Fruit fly (Drosophila melanogaster): Measurements from ENCODE around the gene CG15533.

The CG15533 gene

DNA sequence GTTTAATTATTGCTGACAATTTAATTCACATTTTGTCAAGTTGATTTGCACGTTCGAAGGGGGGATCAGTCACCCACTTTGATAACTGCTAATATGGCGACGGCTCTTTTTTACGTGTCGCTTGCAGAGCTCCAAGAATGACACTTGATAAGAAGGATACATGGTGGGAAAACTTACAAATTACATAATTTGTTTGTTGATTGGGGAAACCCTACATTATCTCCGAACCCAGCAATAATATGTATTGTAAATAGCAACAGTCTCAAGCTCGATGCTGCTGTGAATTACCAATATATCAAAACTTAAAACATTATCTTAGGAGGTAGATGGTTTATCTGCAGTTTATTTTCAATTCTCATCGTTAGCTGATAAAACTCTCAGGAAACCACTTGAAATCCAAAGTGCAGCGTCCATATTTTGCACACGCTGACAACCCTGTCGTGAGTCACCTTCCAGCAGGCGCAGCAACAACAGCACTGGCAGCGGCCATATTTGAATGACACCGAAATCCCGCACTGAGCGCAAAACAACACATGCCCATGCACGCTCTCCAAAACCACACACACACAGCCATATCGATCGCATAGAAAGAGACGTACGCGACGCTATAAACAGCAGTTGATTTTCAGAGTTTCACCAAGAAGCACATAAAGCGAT, 40.3 kb upstream of the CG15533 start (continued):
- peak; percentile 87 for TF ChIP-seq Mrtf (GFP tag; IDR thresholded peaks at IDR 0.05)
- TF ChIP-seq Side (GFP tag; optimal IDR thresholded peaks at IDR 0.05) = peak; percentile 97
- TF ChIP-seq Hr39 (optimal IDR thresholded peaks at IDR 0.05) = no peak
- peak; percentile 91 for TF ChIP-seq croc (GFP tag; conservative IDR thresholded peaks at IDR 0.05)
- TF ChIP-seq hkb (optimal IDR thresholded peaks at IDR 0.05) = no peak
- TF ChIP-seq hkb (GFP tag; IDR thresholded peaks at IDR 0.05) = peak; percentile 88
- TF ChIP-seq ci (GFP tag; IDR thresholded peaks at IDR 0.05) = peak; percentile 87
- TF ChIP-seq Six4 (GFP tag; optimal IDR thresholded peaks at IDR 0.05) = peak; percentile 96
- peak; percentile 70 for TF ChIP-seq exex (tag; optimal IDR thresholded peaks at IDR 0.05)
- peak; percentile 98 for TF ChIP-seq CG11723 (GFP tag; optimal IDR thresholded peaks at IDR 0.05)
- no peak for TF ChIP-seq knrl (GFP tag; IDR thresholded peaks at IDR 0.05; ENCODE audit: partially characterized antibody)
- TF ChIP-seq CG6854 (GFP tag; optimal IDR thresholded peaks at IDR 0.05) = peak; percentile 96
- TF ChIP-seq br (optimal IDR thresholded peaks at IDR 0.05) = no peak
- peak; percentile 86 for TF ChIP-seq Oaz (GFP tag; IDR thresholded peaks at IDR 0.05)
- TF ChIP-seq CG13287 (GFP tag; IDR thresholded peaks at IDR 0.05; ENCODE audit: partially characterized antibody) = peak; percentile 24; the same call in 1 of the 2 replicates
- peak; percentile 42 for TF ChIP-seq lbe (GFP tag; optimal IDR thresholded peaks at IDR 0.05)
- peak; percentile 95 for TF ChIP-seq Abd-B (GFP tag; optimal IDR thresholded peaks at IDR 0.05)
- peak; percentile 99 for TF ChIP-seq kay (GFP tag; optimal IDR thresholded peaks at IDR 0.05)
- TF ChIP-seq Xbp1 (GFP tag; optimal IDR thresholded peaks at IDR 0.05) = peak; percentile 97
- TF ChIP-seq Opbp (GFP tag; IDR thresholded peaks at IDR 0.05; ENCODE audit: partially characterized antibody) = 0 out of 3 replicates have a peak, but pooled peaks have one; percentile 31
- TF ChIP-seq tx (GFP tag; optimal IDR thresholded peaks at IDR 0.05) = peak; percentile 97
- peak; percentile 87 for TF ChIP-seq CG14014 (GFP tag; IDR thresholded peaks at IDR 0.05)
- peak; percentile 90 for TF ChIP-seq danr (GFP tag; IDR thresholded peaks at IDR 0.05)
- peak; percentile 91 for TF ChIP-seq Dek (tag; optimal IDR thresholded peaks at IDR 0.05)
- TF ChIP-seq Fer1 (GFP tag; optimal IDR thresholded peaks at IDR 0.05) = peak; percentile 92
- TF ChIP-seq sr (GFP tag; IDR thresholded peaks at IDR 0.05) = peak; percentile 42; the same call in 1 of the 3 replicates
- TF ChIP-seq NK7.1 (GFP tag; optimal IDR thresholded peaks at IDR 0.05) = peak; percentile 95
- TF ChIP-seq CG4328 (GFP tag; optimal IDR thresholded peaks at IDR 0.05) = peak; percentile 98
- TF ChIP-seq kah (GFP tag; optimal IDR thresholded peaks at IDR 0.05) = peak; percentile 73
- no peak for TF ChIP-seq nerfin-2 (GFP tag; IDR thresholded peaks at IDR 0.05; ENCODE audit: partially characterized antibody)
- TF ChIP-seq CG3838 (GFP tag; optimal IDR thresholded peaks at IDR 0.05) = peak; percentile 92
- TF ChIP-seq Dip2 (GFP tag; IDR thresholded peaks at IDR 0.05) = peak; percentile 51
- TF ChIP-seq slbo (GFP tag; IDR thresholded peaks at IDR 0.05) = peak; percentile 94
- no peak for TF ChIP-seq Tbp (GFP tag; optimal IDR thresholded peaks at IDR 0.05)
- TF ChIP-seq CG10654 (GFP tag; optimal IDR thresholded peaks at IDR 0.05) = peak; percentile 95
- peak; percentile 89 for TF ChIP-seq CG10431 (GFP tag; optimal IDR thresholded peaks at IDR 0.05)
- TF ChIP-seq Blimp-1 (GFP tag; optimal IDR thresholded peaks at IDR 0.05) = peak; percentile 80
- TF ChIP-seq Optix (GFP tag; IDR thresholded peaks at IDR 0.05) = peak; percentile 89
- TF ChIP-seq ftz-f1 (GFP tag; optimal IDR thresholded peaks at IDR 0.05) = peak; percentile 66
- TF ChIP-seq luna (GFP tag; optimal IDR thresholded peaks at IDR 0.05) = peak; percentile 72
- peak; percentile 97 for TF ChIP-seq odd (GFP tag; optimal IDR thresholded peaks at IDR 0.05)
- peak; percentile 73 for TF ChIP-seq TFAM (GFP tag; optimal IDR thresholded peaks at IDR 0.05)
- peak; percentile 94 for TF ChIP-seq BtbVII (GFP tag; optimal IDR thresholded peaks at IDR 0.05)
- peak; percentile 98 for TF ChIP-seq CG7786 (GFP tag; optimal IDR thresholded peaks at IDR 0.05)
- TF ChIP-seq en (GFP tag; optimal IDR thresholded peaks at IDR 0.05) = peak; percentile 95
- peak; percentile 97 for TF ChIP-seq jumu (GFP tag; optimal IDR thresholded peaks at IDR 0.05)
- TF ChIP-seq wor (GFP tag; IDR thresholded peaks at IDR 0.05) = peak; percentile 89
- TF ChIP-seq Deaf1 (tag; optimal IDR thresholded peaks at IDR 0.05) = peak; percentile 66
- TF ChIP-seq prd (optimal IDR thresholded peaks at IDR 0.05) = no peak
- peak; percentile 94 for TF ChIP-seq prd (GFP tag; IDR thresholded peaks at IDR 0.05)
- TF ChIP-seq gro (GFP tag; optimal IDR thresholded peaks at IDR 0.05) = peak; percentile 96
- peak; percentile 98 for TF ChIP-seq Med (GFP tag)

All from whole organism, embryonic.